Worm (Caenorhabditis elegans): ENCODE measurements around the gene cyp-13B2.

DNA sequence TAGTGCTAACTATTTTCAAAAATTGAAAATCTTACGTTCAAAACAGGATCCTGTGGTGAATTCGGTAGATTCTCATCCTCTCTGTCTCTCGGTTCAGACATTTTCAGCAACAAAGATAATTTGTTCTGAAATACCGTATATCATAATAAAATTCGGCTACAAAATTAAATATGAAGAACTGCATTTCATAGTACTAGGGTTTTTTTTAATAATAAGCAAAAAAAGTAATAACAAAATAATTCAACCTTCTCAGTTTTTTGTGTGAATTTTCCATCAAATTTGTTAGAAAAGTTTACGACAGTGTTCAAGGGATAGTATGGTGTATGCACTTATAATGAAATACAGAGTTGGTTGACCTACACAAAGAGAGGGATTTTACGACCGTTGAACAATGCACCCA is 2.2 kb upstream of the cyp-13B2 start, which contains the start of gene K06G5.3:
- TF ChIP-seq ztf-23 (GFP tag; IDR thresholded peaks at IDR 0.05) (no peak), T22C8.4 (GFP tag; IDR thresholded peaks at IDR 0.05) (no peak), flt-1 (GFP tag; IDR thresholded peaks at IDR 0.05) (no peak), klf-2 (GFP tag; conservative IDR thresholded peaks at IDR 0.05) (no peak), cog-1 (tag; optimal IDR thresholded peaks at IDR 0.05) (no peak), ref-1 (GFP tag; conservative IDR thresholded peaks at IDR 0.05) (no peak)

Data from whole organism, midembryonic.